Worm (Caenorhabditis elegans): ENCODE results near the gene C16C8.21.

- TF ChIP-seq unc-62 (GFP tag; optimal IDR thresholded peaks at IDR 0.05) (no peak), lin-35 (GFP tag; optimal IDR thresholded peaks at IDR 0.05) (no peak), snpc-4 (GFP tag; optimal IDR thresholded peaks at IDR 0.05) (no peak), snpc-4 (tag; optimal IDR thresholded peaks at IDR 0.05) (no peak), pha-4 (tag; optimal IDR thresholded peaks at IDR 0.05) (no peak), F57C9.4 (tag; optimal IDR thresholded peaks at IDR 0.05) (no peak), hlh-26 (GFP tag; conservative IDR thresholded peaks at IDR 0.05) (no peak), xnd-1 (tag; optimal IDR thresholded peaks at IDR 0.05) (no peak), snpc-1.1 (tag; optimal IDR thresholded peaks at IDR 0.05; ENCODE audit: insufficient read depth) (no peak), hmg-20 (GFP tag; IDR thresholded peaks at IDR 0.05) (no peak), ceh-40 (GFP tag; IDR thresholded peaks at IDR 0.05) (no peak), lin-26 (GFP tag; IDR thresholded peaks at IDR 0.05) (no peak), snpc-1.3 (tag; optimal IDR thresholded peaks at IDR 0.05; ENCODE audit: insufficient read depth) (no peak)
These were observed 7.4 kb upstream of the C16C8.21 start, which contains the start of gene C16C8.17 for ce11 chrII:3440641-3440926.
